Fruit fly (Drosophila melanogaster) whole organism, embryonic: ENCODE measurements around the gene drm.

ENCODE experiments used
- CG10147 ChIP-seq: fragments of 200-800 bp; sonication (Bioruptor generic); optimal IDR thresholded peaks from 2 replicates; lab custom pipeline; 2019; ENCODE audit warnings: missing biosample characterization, mild to moderate bottlenecking, missing genetic modification characterization, moderate library complexity
- CG10366 ChIP-seq: fragments of 200-800 bp; sonication (Bioruptor generic); IDR thresholded peaks from 2 replicates; pipeline ENCODE4 v1.3.6; 2022; ENCODE audit warnings: missing biosample characterization, missing genetic modification characterization
- CG10959 ChIP-seq: fragments of 200-800 bp; sonication (Bioruptor generic); IDR thresholded peaks from 2 replicates; pipeline ENCODE4 v1.3.6; 2022; ENCODE audit warnings: missing biosample characterization, missing genetic modification characterization
- CG11093 ChIP-seq: fragments of 200-800 bp; sonication (Bioruptor generic); IDR thresholded peaks from 3 replicates; pipeline ENCODE4 v1.3.6; 2022; ENCODE audit warnings: missing biosample characterization, missing genetic modification characterization
- CG12236 ChIP-seq: fragments of 200-800 bp; sonication (Bioruptor generic); optimal IDR thresholded peaks from 2 replicates; lab custom pipeline; 2016; ENCODE audit warnings: missing biosample characterization, missing genetic modification characterization
- CG1233 ChIP-seq: fragments of 200-800 bp; sonication (Bioruptor generic); optimal IDR thresholded peaks from 4 replicates; lab custom pipeline; 2018; ENCODE audit warnings: missing biosample characterization, mild to moderate bottlenecking, missing genetic modification characterization
- CG13424 ChIP-seq: fragments of 200-800 bp; sonication (Bioruptor generic); optimal IDR thresholded peaks from 2 replicates; lab custom pipeline; 2019; ENCODE audit warnings: missing biosample characterization, mild to moderate bottlenecking, missing genetic modification characterization, moderate library complexity
- CG13775 ChIP-seq: fragments of 200-800 bp; sonication (Bioruptor generic); optimal IDR thresholded peaks from 3 replicates; lab custom pipeline; 2017; ENCODE audit warnings: missing biosample characterization, mild to moderate bottlenecking, missing genetic modification characterization
- CG14667 ChIP-seq: fragments of 200-800 bp; sonication (Bioruptor generic); IDR thresholded peaks from 2 replicates; pipeline ENCODE4 v1.3.6; 2022; ENCODE audit warnings: missing biosample characterization, missing genetic modification characterization
- CG1603 ChIP-seq: fragments of 200-800 bp; sonication (Bioruptor generic); optimal IDR thresholded peaks from 2 replicates; lab custom pipeline; 2019; ENCODE audit warnings: missing biosample characterization, mild to moderate bottlenecking, missing genetic modification characterization, moderate library complexity
- CG17385 ChIP-seq: fragments of 200-800 bp; sonication (Bioruptor generic); optimal IDR thresholded peaks from 3 replicates; lab custom pipeline; 2018; ENCODE audit warnings: missing biosample characterization, mild to moderate bottlenecking, missing genetic modification characterization
- CG17912 ChIP-seq: fragments of 200-800 bp; sonication (Bioruptor generic); optimal IDR thresholded peaks from 2 replicates; lab custom pipeline; 2018; ENCODE audit warnings: missing biosample characterization, mild to moderate bottlenecking, missing genetic modification characterization
- CG2129 ChIP-seq: fragments of 200-800 bp; sonication (Bioruptor generic); IDR thresholded peaks from 2 replicates; pipeline ENCODE4 v1.3.6; 2022; ENCODE audit warnings: missing biosample characterization, missing genetic modification characterization; ENCODE audit not compliant: partially characterized antibody
- CG4820 ChIP-seq: fragments of 200-800 bp; sonication (Bioruptor generic); optimal IDR thresholded peaks from 3 replicates; lab custom pipeline; 2016; ENCODE audit warnings: missing biosample characterization, missing genetic modification characterization
- CG7357 ChIP-seq: fragments of 200-800 bp; sonication (Bioruptor generic); IDR thresholded peaks from 3 replicates; pipeline ENCODE4 v1.3.6; 2022; ENCODE audit warnings: missing biosample characterization, missing genetic modification characterization
- CG7987 ChIP-seq: fragments of 200-800 bp; sonication (Bioruptor generic); optimal IDR thresholded peaks from 2 replicates; lab custom pipeline; 2018; ENCODE audit warnings: missing biosample characterization, mild to moderate bottlenecking, missing genetic modification characterization, moderate library complexity
- Dek ChIP-seq: fragments of 200-800 bp; sonication (Bioruptor generic); optimal IDR thresholded peaks from 3 replicates; lab custom pipeline; 2019; ENCODE audit warnings: missing biosample characterization, mild to moderate bottlenecking, missing genetic modification characterization, moderate library complexity
- HLHmδ ChIP-seq: fragments of 200-800 bp; sonication (Bioruptor generic); optimal IDR thresholded peaks from 2 replicates; lab custom pipeline; 2018; ENCODE audit warnings: missing biosample characterization, mild to moderate bottlenecking, missing genetic modification characterization, moderate library complexity
- Max ChIP-seq: fragments of 200-800 bp; sonication (Bioruptor generic); optimal IDR thresholded peaks from 2 replicates; lab custom pipeline; 2016; ENCODE audit warnings: missing biosample characterization, mild to moderate bottlenecking, missing genetic modification characterization
- NFAT ChIP-seq: fragments of 200-800 bp; sonication (Bioruptor generic); IDR thresholded peaks from 2 replicates; pipeline ENCODE4 v1.3.6; 2022; ENCODE audit warnings: missing biosample characterization, missing genetic modification characterization
- Nf-YC ChIP-seq: fragments of 200-800 bp; optimal IDR thresholded peaks from 3 replicates; lab custom pipeline; 2019; ENCODE audit warnings: missing biosample characterization, mild to moderate bottlenecking, missing genetic modification characterization, moderate library complexity
- PHDP ChIP-seq: fragments of 200-800 bp; sonication (Bioruptor generic); optimal IDR thresholded peaks from 3 replicates; lab custom pipeline; 2018; ENCODE audit warnings: missing biosample characterization, mild to moderate bottlenecking, missing genetic modification characterization, moderate library complexity
- Scr ChIP-seq: fragments of 200-800 bp; sonication (Bioruptor generic); IDR thresholded peaks from 2 replicates; pipeline ENCODE4 v1.3.6; 2022; ENCODE audit warnings: missing biosample characterization, missing genetic modification characterization; ENCODE audit not compliant: partially characterized antibody
- Sox102F ChIP-seq: fragments of 200-800 bp; sonication (Bioruptor generic); optimal IDR thresholded peaks from 2 replicates; lab custom pipeline; 2018; ENCODE audit warnings: missing biosample characterization, mild to moderate bottlenecking, missing genetic modification characterization, moderate library complexity
- Sry-β ChIP-seq: fragments of 200-800 bp; sonication (Bioruptor generic); optimal IDR thresholded peaks from 2 replicates; lab custom pipeline; 2018; ENCODE audit warnings: missing biosample characterization, mild to moderate bottlenecking, missing genetic modification characterization, moderate library complexity
- Usf ChIP-seq: fragments of 200-800 bp; sonication (Bioruptor generic); optimal IDR thresholded peaks from 2 replicates; lab custom pipeline; 2017; ENCODE audit warnings: missing genotype, missing biosample characterization, missing genetic modification characterization
- Xrp1 ChIP-seq: fragments of 200-800 bp; sonication (Bioruptor generic); IDR thresholded peaks from 2 replicates; pipeline ENCODE4 v1.3.6; 2022; ENCODE audit warnings: missing biosample characterization, missing genetic modification characterization
- bigmax ChIP-seq: fragments of 200-800 bp; sonication (Bioruptor generic); optimal IDR thresholded peaks from 2 replicates; lab custom pipeline; 2018; ENCODE audit warnings: missing biosample characterization, mild to moderate bottlenecking, missing genetic modification characterization
- btn ChIP-seq: fragments of 200-800 bp; sonication (Bioruptor generic); optimal IDR thresholded peaks from 2 replicates; lab custom pipeline; 2016; ENCODE audit warnings: missing biosample characterization, missing genetic modification characterization
- cad ChIP-seq: fragments of >200 bp; optimal IDR thresholded peaks from 2 replicates; lab custom pipeline; 2017; ENCODE audit warnings: missing biosample characterization, missing genetic modification characterization
- caup ChIP-seq: fragments of 200-800 bp; sonication (Bioruptor generic); optimal IDR thresholded peaks from 3 replicates; lab custom pipeline; 2017; ENCODE audit warnings: missing biosample characterization, mild to moderate bottlenecking, missing genetic modification characterization, moderate library complexity; ENCODE audit not compliant: severe bottlenecking
- dmrt99B ChIP-seq: fragments of 200-800 bp; sonication (Bioruptor generic); optimal IDR thresholded peaks from 2 replicates; lab custom pipeline; 2018; ENCODE audit warnings: missing biosample characterization, mild to moderate bottlenecking, missing genetic modification characterization, moderate library complexity
- emc ChIP-seq: fragments of 200-800 bp; sonication (Bioruptor generic); optimal IDR thresholded peaks from 2 replicates; lab custom pipeline; 2016; ENCODE audit warnings: missing biosample characterization, missing genetic modification characterization
- exex ChIP-seq: fragments of 200-800 bp; sonication (Bioruptor generic); optimal IDR thresholded peaks from 4 replicates; lab custom pipeline; 2018; ENCODE audit warnings: missing biosample characterization, mild to moderate bottlenecking, missing genetic modification characterization, moderate library complexity
- fd3F ChIP-seq: fragments of 200-800 bp; sonication (Bioruptor generic); optimal IDR thresholded peaks from 2 replicates; lab custom pipeline; 2018; ENCODE audit warnings: missing biosample characterization, mild to moderate bottlenecking, missing genetic modification characterization, moderate library complexity
- gcm ChIP-seq: fragments of 200-800 bp; sonication (Bioruptor generic); optimal IDR thresholded peaks from 2 replicates; lab custom pipeline; 2019; ENCODE audit warnings: missing biosample characterization, mild to moderate bottlenecking, missing genetic modification characterization, moderate library complexity
- grn ChIP-seq: fragments of 200-800 bp; sonication (Bioruptor generic); optimal IDR thresholded peaks from 3 replicates; lab custom pipeline; 2017; ENCODE audit warnings: missing biosample characterization, missing genetic modification characterization
- gsb-n ChIP-seq: fragments of 200-800 bp; sonication (Bioruptor generic); optimal IDR thresholded peaks from 3 replicates; lab custom pipeline; 2018; ENCODE audit warnings: missing biosample characterization, mild to moderate bottlenecking, missing genetic modification characterization
- h ChIP-seq: fragments of >200 bp; optimal IDR thresholded peaks from 2 replicates; lab custom pipeline; 2017
- hbn ChIP-seq: fragments of 200-800 bp; sonication (Bioruptor generic); IDR thresholded peaks from 2 replicates; pipeline ENCODE4 v1.3.6; 2022; ENCODE audit warnings: missing biosample characterization, missing genetic modification characterization; ENCODE audit not compliant: partially characterized antibody
- ind ChIP-seq: fragments of 200-800 bp; sonication (Bioruptor generic); optimal IDR thresholded peaks from 3 replicates; lab custom pipeline; 2016; ENCODE audit warnings: missing biosample characterization, missing genetic modification characterization
- kah ChIP-seq: fragments of 200-800 bp; sonication (Bioruptor generic); optimal IDR thresholded peaks from 2 replicates; lab custom pipeline; 2018; ENCODE audit warnings: missing biosample characterization, mild to moderate bottlenecking, missing genetic modification characterization
- ken ChIP-seq: fragments of 200-800 bp; sonication (Bioruptor generic); IDR thresholded peaks from 3 replicates; pipeline ENCODE4 v1.3.6; 2022; ENCODE audit warnings: missing biosample characterization, missing genetic modification characterization
- kni ChIP-seq: fragments of 200-800 bp; sonication (Bioruptor generic); optimal IDR thresholded peaks from 3 replicates; lab custom pipeline; 2017; ENCODE audit warnings: mild to moderate bottlenecking, missing biosample characterization, missing genetic modification reagents, missing genetic modification characterization
- nmo ChIP-seq: fragments of 200-800 bp; sonication (Bioruptor generic); optimal IDR thresholded peaks from 2 replicates; lab custom pipeline; 2018; ENCODE audit warnings: missing biosample characterization, mild to moderate bottlenecking, missing genetic modification characterization, moderate library complexity
- otp ChIP-seq: fragments of 200-800 bp; sonication (Bioruptor generic); IDR thresholded peaks from 3 replicates; pipeline ENCODE4, ENCODE4 v1.3.6; 2022; ENCODE audit warnings: missing biosample characterization, missing genetic modification characterization
- pho ChIP-seq: fragments of 200-800 bp; sonication (Bioruptor generic); optimal IDR thresholded peaks from 2 replicates; lab custom pipeline; 2016; ENCODE audit warnings: missing biosample characterization, missing genetic modification characterization
- ro ChIP-seq: fragments of 200-800 bp; sonication (Bioruptor generic); IDR thresholded peaks from 2 replicates; pipeline ENCODE4 v1.3.6; 2022; ENCODE audit warnings: missing biosample characterization, missing genetic modification characterization
- tgo ChIP-seq: fragments of 200-800 bp; sonication (Bioruptor generic); IDR thresholded peaks from 3 replicates; pipeline ENCODE4 v1.3.6; 2022; ENCODE audit warnings: missing biosample characterization, missing genetic modification characterization
- vfl ChIP-seq: fragments of 200-800 bp; sonication (Bioruptor generic); optimal IDR thresholded peaks from 2 replicates; lab custom pipeline; 2016; ENCODE audit warnings: missing biosample characterization, missing genetic modification characterization
- zen ChIP-seq: fragments of 200-800 bp; sonication (Bioruptor generic); optimal IDR thresholded peaks from 3 replicates; lab custom pipeline; 2018; ENCODE audit warnings: missing biosample characterization, mild to moderate bottlenecking, missing genetic modification characterization, moderate library complexity

Gene drm

DNA sequence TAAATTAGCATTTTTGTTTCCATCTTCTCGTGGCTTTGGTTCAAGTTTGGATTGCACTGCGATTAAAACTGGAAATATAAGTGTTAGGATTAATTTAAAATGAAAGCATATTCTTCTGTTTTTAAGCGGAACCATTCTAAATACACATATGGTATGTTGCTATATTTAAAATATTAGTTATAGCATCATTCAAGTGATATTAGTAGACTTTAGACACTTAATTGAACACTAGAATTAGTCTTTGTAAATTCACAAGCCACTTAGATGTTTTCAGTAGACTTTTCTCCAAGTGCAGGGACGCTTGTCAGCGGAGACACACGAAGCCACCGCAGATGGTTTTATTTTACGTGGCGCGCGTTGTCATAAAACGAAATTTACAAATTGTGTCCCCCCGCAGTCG, 30.8 kb downstream of the drm start (continued):
- TF ChIP-seq emc (GFP tag; lab: Kevin White, UChicago) (no peak), Usf (no peak), Sry-β (GFP tag; lab: Kevin White, UChicago) (no peak), ro (GFP tag; lab: Robert Waterston, UW) (no peak), Nf-YC (tag; lab: Kevin White, UChicago) (no peak), CG17912 (GFP tag; lab: Kevin White, UChicago) (no peak), CG4820 (GFP tag; lab: Kevin White, UChicago) (no peak), CG7987 (GFP tag; lab: Kevin White, UChicago) (no peak), Dek (tag; lab: Kevin White, UChicago) (no peak), Sox102F (GFP tag; lab: Kevin White, UChicago) (peak; percentile 45), h (no peak), CG12236 (GFP tag; lab: Kevin White, UChicago) (no peak), CG10147 (no peak), vfl (GFP tag; lab: Kevin White, UChicago) (no peak), CG7357 (GFP tag; lab: Robert Waterston, UW) (no peak), grn (GFP tag; lab: Kevin White, UChicago) (no peak), zen (tag; lab: Kevin White, UChicago) (no peak), CG17385 (GFP tag; lab: Kevin White, UChicago) (peak; percentile 37), CG14667 (0 out of 2 replicates have a peak, but pooled peaks have one; percentile 7), kni (no peak), Xrp1 (GFP tag; lab: Robert Waterston, UW) (peak; percentile 48; the same call in 1 of the 2 replicates), tgo (peak; percentile 29; the same call in 2 of the 3 replicates), fd3F (GFP tag; lab: Kevin White, UChicago) (no peak), CG1603 (tag; lab: Kevin White, UChicago) (peak; percentile 26), gcm (GFP tag; lab: Kevin White, UChicago) (peak; percentile 4), CG11093 (GFP tag; lab: Robert Waterston, UW) (no peak), cad (GFP tag; lab: Kevin White, UChicago) (no peak), NFAT (GFP tag; lab: Robert Waterston, UW) (no peak), Max (GFP tag; lab: Kevin White, UChicago) (no peak), kah (no peak), hbn (GFP tag; lab: Robert Waterston, UW) (no peak), CG1233 (no peak), caup (GFP tag; lab: Kevin White, UChicago) (no peak), pho (GFP tag; lab: Kevin White, UChicago) (no peak), otp (GFP tag; lab: Robert Waterston, UW) (no peak), CG13775 (GFP tag; lab: Kevin White, UChicago) (no peak), CG2129 (no peak), Scr (GFP tag; lab: Robert Waterston, UW) (no peak), HLHmδ (no peak), nmo (GFP tag; lab: Kevin White, UChicago) (peak; percentile 15), CG10959 (GFP tag; lab: Robert Waterston, UW) (no peak), CG10366 (GFP tag; lab: Robert Waterston, UW) (peak; percentile 23; the same call in 1 of the 2 replicates), bigmax (GFP tag; lab: Kevin White, UChicago) (no peak), CG13424 (tag; lab: Kevin White, UChicago) (peak; percentile 32), ken (GFP tag; lab: Robert Waterston, UW) (no peak), PHDP (tag; lab: Kevin White, UChicago) (peak; percentile 33), gsb-n (no peak), exex (no peak), ind (peak; percentile 21), dmrt99B (tag; lab: Kevin White, UChicago) (peak; percentile 67), btn (GFP tag; lab: Kevin White, UChicago) (no peak)
